Fruit fly (Drosophila melanogaster): ENCODE results near the gene srw.

Gene srw

dm6 chr3L:4252121-4252861 lies 31.0 kb downstream of the srw start:
- TF ChIP-seq cg (GFP tag; optimal IDR thresholded peaks at IDR 0.05) = peak; percentile 65
- TF ChIP-seq pzg (GFP tag; optimal IDR thresholded peaks at IDR 0.05) = no peak
- TF ChIP-seq CG4617 (GFP tag; optimal IDR thresholded peaks at IDR 0.05; ENCODE audit: borderline replicate concordance) = no peak
- peak; percentile 20 for TF ChIP-seq Atf-2 (GFP tag; optimal IDR thresholded peaks at IDR 0.05)
- TF ChIP-seq tio (GFP tag; optimal IDR thresholded peaks at IDR 0.05) = no peak
- TF ChIP-seq Neu2 (GFP tag; optimal IDR thresholded peaks at IDR 0.05; ENCODE audit: borderline replicate concordance) = no peak
- no peak for TF ChIP-seq Elba2 (GFP tag; optimal IDR thresholded peaks at IDR 0.05)
- TF ChIP-seq CG7839 (tag; optimal IDR thresholded peaks at IDR 0.05) = no peak
- TF ChIP-seq CG10366 (GFP tag; IDR thresholded peaks at IDR 0.05) = no peak
- no peak for TF ChIP-seq hbn (GFP tag; IDR thresholded peaks at IDR 0.05; ENCODE audit: partially characterized antibody)
- TF ChIP-seq CG15479 (GFP tag; optimal IDR thresholded peaks at IDR 0.05) = peak; percentile 35
- TF ChIP-seq Bgb (GFP tag; IDR thresholded peaks at IDR 0.05; ENCODE audit: partially characterized antibody) = no peak
- TF ChIP-seq CG30403 (GFP tag; optimal IDR thresholded peaks at IDR 0.05) = no peak
- no peak for TF ChIP-seq H15 (GFP tag; IDR thresholded peaks at IDR 0.05)
- TF ChIP-seq zen (tag; optimal IDR thresholded peaks at IDR 0.05) = no peak
- peak; percentile 2 for TF ChIP-seq CG17829 (tag; optimal IDR thresholded peaks at IDR 0.05)
- TF ChIP-seq YL-1 (GFP tag; optimal IDR thresholded peaks at IDR 0.05) = no peak
- TF ChIP-seq CG10274 (GFP tag; optimal IDR thresholded peaks at IDR 0.05) = no peak
- peak; percentile 54 for TF ChIP-seq HmgD (GFP tag; optimal IDR thresholded peaks at IDR 0.05)
- no peak for TF ChIP-seq CG15696 (tag; optimal IDR thresholded peaks at IDR 0.05)
- TF ChIP-seq CG13424 (tag; optimal IDR thresholded peaks at IDR 0.05) = no peak
- TF ChIP-seq row (GFP tag; IDR thresholded peaks at IDR 0.05) = peak; percentile 40
- peak; percentile 42 to 62 for TF ChIP-seq Trl (optimal IDR thresholded peaks at IDR 0.05)
- no peak for TF ChIP-seq Trl (GFP tag; optimal IDR thresholded peaks at IDR 0.05)
- peak; percentile 91 for TF ChIP-seq CG17385 (GFP tag; optimal IDR thresholded peaks at IDR 0.05)
- 0 out of 3 replicates have a peak, but pooled peaks have one; percentile 16 for TF ChIP-seq CG2199 (GFP tag; IDR thresholded peaks at IDR 0.05)
- no peak for TF ChIP-seq Dll (GFP tag; IDR thresholded peaks at IDR 0.05; ENCODE audit: partially characterized antibody)
- no peak for TF ChIP-seq Hr39 (optimal IDR thresholded peaks at IDR 0.05)
- no peak for TF ChIP-seq Eip74EF (GFP tag; optimal IDR thresholded peaks at IDR 0.05)
- no peak for TF ChIP-seq Spps (tag; optimal IDR thresholded peaks at IDR 0.05)
- TF ChIP-seq kni (GFP tag; optimal IDR thresholded peaks at IDR 0.05) = peak; percentile 46
- no peak for TF ChIP-seq yki (optimal IDR thresholded peaks at IDR 0.05)
- no peak for TF ChIP-seq CG14050 (GFP tag; IDR thresholded peaks at IDR 0.05)
- TF ChIP-seq CG15269 (tag; optimal IDR thresholded peaks at IDR 0.05) = no peak
- no peak for TF ChIP-seq Xbp1 (GFP tag; optimal IDR thresholded peaks at IDR 0.05)
- TF ChIP-seq Ada2b (GFP tag; IDR thresholded peaks at IDR 0.05) = no peak
- TF ChIP-seq CG3163 (GFP tag; optimal IDR thresholded peaks at IDR 0.05) = peak; percentile 81
- no peak for TF ChIP-seq CG2678 (tag; optimal IDR thresholded peaks at IDR 0.05)
- peak; percentile 43 for TF ChIP-seq Med (GFP tag)
- TF ChIP-seq Pdp1 (GFP tag; optimal IDR thresholded peaks at IDR 0.05) = no peak
- TF ChIP-seq CG14667 (GFP tag; IDR thresholded peaks at IDR 0.05) = no peak
- TF ChIP-seq Atf6 (GFP tag; IDR thresholded peaks at IDR 0.05) = no peak
- no peak for TF ChIP-seq Hr51 (GFP tag; optimal IDR thresholded peaks at IDR 0.05)
- no peak for TF ChIP-seq stc (GFP tag; IDR thresholded peaks at IDR 0.05)
- no peak for TF ChIP-seq tna (GFP tag; IDR thresholded peaks at IDR 0.05; ENCODE audit: partially characterized antibody)
- TF ChIP-seq CHES-1-like (GFP tag; optimal IDR thresholded peaks at IDR 0.05) = no peak
- no peak for TF ChIP-seq Gsc (GFP tag; IDR thresholded peaks at IDR 0.05)
- TF ChIP-seq CG7357 (GFP tag; IDR thresholded peaks at IDR 0.05) = no peak
- peak; percentile 99 for TF ChIP-seq CG4360 (GFP tag; IDR thresholded peaks at IDR 0.05)
- no peak for TF ChIP-seq Hmr (GFP tag; optimal IDR thresholded peaks at IDR 0.05)
